Fruit fly (Drosophila melanogaster): ENCODE measurements around the gene Cals.

DNA sequence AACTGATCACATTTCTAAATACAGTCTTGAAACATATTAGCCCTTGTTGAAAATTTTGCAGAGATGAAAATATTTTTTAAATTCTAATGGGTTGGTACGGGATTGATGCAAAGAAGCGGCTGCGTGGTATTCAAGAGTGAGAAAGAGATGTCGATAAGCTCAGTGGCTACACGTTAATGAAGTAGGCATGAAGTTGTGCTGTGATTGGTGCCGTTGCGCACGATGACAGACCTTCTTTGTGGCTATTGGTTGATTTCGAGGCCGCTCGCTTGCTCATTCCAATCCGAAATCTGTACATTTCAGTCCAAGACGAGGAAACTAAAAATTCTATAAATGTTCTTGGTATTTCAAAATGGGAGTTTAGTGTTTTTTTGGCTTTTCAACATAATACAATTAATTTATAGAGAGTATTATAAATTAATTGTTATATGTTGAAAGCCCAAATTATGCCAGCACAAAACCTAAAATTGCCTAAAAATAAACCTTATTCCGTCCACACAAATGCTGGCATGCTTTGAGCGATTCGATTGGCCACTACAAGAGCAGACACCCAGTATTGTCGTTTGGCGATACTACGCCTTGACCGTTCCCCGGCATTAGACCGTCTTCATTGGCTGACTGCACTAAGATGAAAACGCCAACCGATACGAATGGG is 25.4 kb downstream of the Cals start:
- TF ChIP-seq CG8478 (optimal IDR thresholded peaks at IDR 0.05) (no peak), CTCF (optimal IDR thresholded peaks at IDR 0.05) (no peak)
